Fruit fly (Drosophila melanogaster): ENCODE measurements around the gene CG12885.

Gene CG12885

dm6 chr3R:27554964-27555363 lies 34.3 kb downstream of the CG12885 start:
- no peak for TF ChIP-seq noc (tag; optimal IDR thresholded peaks at IDR 0.05)

DNA sequence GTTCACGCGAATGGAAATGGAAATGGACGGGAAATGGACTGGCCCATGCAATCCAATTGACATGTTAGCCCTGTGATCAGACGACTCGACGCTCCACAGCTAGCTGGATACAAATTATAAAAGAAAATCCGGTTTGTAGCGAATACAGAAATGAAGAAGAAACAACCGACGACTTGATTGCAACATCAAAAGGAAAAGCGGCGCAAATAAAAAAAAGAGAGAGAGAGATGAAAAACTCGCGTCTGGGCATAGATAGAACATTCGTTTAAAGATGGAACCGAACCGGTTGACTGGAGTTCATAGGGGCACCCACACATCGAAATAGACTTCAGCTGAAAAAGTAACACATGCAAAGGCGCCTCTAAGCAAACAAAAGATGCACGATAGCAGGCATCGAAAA lies 35.2 kb downstream of the CG12885 start:
- TF ChIP-seq noc (tag; optimal IDR thresholded peaks at IDR 0.05) = no peak

dm6 chr3R:27556466-27556865 lies 35.8 kb downstream of the CG12885 start:
- TF ChIP-seq noc (tag; optimal IDR thresholded peaks at IDR 0.05) = no peak

DNA sequence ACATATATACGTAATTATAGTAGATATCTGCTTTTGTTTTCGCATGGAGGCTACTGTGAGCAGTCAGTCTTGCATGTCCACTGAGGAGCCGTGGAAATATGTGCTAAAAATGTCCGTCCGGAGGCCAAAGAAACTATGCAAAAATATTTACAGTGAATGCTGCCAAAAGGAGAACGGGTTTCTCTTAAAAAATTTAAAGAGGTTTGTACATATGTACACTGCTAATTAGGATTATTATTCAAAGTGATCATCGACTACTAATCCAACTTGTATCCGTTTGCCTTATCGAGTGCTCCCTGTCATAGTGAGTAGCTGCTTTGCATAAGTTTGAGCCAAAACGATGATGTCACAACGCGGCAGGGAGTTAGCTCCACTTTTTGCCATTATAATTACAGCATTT lies 36.3 kb downstream of the CG12885 start:
- TF ChIP-seq noc (tag; optimal IDR thresholded peaks at IDR 0.05) = peak; percentile 89

DNA sequence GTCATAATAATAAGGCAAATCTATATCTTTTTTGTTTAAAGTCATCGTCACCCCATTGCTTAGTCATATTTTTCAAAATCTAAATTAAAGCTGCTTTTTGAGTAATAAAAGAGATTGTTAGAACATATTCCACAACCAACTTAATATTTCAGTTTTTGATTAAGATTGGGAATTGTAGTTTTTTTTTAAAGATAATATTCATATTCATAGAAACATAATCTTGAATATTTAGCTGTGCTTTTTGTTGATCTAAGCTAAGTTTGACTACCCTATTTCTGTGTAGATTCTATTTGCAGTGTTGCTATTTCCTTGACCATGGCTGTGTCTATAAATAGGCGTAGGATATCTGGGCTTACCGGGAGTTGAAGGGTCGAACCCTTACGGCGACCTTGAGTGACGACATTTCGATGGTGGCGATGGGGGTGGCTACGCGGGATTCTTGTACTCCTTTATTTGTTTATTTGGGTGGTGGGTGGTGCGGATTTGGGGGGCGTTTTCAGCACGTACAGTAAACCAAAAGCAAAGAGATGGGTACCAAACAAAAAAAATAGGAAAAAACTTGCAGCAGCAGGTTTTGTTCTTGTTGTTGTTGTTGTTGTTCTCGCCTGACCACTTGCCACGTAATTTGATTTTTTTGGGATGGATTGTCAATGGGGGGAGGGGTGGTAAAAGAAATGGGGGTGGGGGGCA lies 37.4 kb downstream of the CG12885 start:
- TF ChIP-seq noc (tag; optimal IDR thresholded peaks at IDR 0.05) = no peak

dm6 chr3R:27558660-27559319 lies 38.1 kb downstream of the CG12885 start, which contains the start of gene Klp98A:
Gene Klp98A (minus strand): TSS chr3R:27559145.
- TF ChIP-seq noc (tag; optimal IDR thresholded peaks at IDR 0.05) = no peak

dm6 chr3R:27561114-27561513 lies 40.4 kb downstream of the CG12885 start, which contains the start of gene CG5646:
Gene CG5646 (minus strand): TSS chr3R:27561319.
- TF ChIP-seq noc (tag; optimal IDR thresholded peaks at IDR 0.05) = no peak

dm6 chr3R:27568545-27568944 lies 47.9 kb downstream of the CG12885 start:
- no peak for TF ChIP-seq noc (tag; optimal IDR thresholded peaks at IDR 0.05)

DNA sequence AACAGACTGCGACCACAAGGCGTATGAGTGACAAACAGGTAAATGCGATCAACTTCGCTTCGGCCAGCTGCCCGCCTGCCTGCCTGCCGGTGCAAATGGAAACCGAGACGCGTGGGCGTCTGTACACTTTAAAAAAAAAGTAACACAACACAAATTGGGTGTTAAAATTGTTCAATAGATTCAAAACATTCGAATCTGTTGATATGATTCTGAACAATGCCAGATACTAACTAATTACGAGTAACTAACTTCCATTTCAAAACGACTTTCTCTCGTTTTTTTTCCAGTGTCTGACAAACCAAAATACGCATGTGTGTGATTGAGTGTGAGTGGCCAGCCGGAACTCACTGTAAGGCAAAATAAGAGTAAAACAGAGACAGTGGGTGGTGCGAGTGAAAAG lies 49.0 kb downstream of the CG12885 start:
- peak; percentile 93 for TF ChIP-seq noc (tag; optimal IDR thresholded peaks at IDR 0.05)

dm6 chr3R:27570692-27571091 lies 50.0 kb downstream of the CG12885 start:
- no peak for TF ChIP-seq noc (tag; optimal IDR thresholded peaks at IDR 0.05)

DNA sequence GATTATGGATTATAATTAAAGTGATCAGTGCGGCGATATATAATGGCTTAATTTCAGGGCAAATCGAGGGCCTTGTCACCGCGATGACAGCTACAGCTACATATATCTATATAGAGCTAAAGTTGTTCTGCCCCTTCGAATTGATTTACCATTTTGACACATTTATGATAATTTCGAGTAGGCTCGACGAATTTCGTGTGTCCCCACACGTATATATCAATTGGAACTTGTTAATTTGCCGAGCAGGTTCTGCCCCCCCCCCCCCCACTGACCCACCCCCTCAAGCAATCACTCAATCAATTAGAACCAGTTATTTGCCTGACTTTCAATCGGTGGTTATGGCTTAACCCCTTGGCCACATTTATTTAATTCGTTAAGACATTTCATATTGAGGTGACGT lies 58.8 kb downstream of the CG12885 start:
- no peak for TF ChIP-seq noc (tag; optimal IDR thresholded peaks at IDR 0.05)

- TF ChIP-seq noc (tag; optimal IDR thresholded peaks at IDR 0.05) = no peak
These were observed 59.8 kb downstream of the CG12885 start for dm6 chr3R:27580274-27581011.

DNA sequence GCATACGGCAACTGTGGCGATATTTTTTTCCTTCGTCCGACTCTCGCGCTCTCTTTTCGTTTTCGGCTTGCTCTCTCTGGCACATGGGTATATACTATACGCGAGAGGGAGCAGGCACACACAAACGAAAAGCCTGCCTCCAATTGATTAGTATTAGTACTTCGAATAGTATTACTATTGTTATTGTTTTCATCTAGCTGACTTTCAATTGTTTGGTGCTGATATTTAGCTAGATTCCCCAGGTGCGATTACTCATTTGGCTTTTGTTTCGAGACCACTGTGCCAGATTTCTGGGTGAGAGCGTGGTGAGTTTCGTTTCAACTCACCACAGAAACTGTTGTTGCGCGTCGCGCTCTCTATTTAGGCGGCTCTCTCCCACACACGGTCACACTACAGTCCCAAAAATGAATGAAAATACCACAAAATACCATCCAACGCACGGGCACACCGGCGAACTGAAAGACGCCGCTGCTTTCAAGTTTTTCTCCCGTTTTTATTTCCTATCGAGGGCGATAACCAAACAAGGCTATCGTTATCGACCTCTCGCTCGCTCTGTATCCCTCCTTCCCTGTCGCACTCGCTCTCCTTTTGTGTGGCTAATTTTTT lies 60.7 kb downstream of the CG12885 start:
- peak; percentile 73 for TF ChIP-seq noc (tag; optimal IDR thresholded peaks at IDR 0.05)

- peak; percentile 29 for TF ChIP-seq noc (tag; optimal IDR thresholded peaks at IDR 0.05)
These were observed 61.3 kb downstream of the CG12885 start, which contains the start of gene wdb for dm6 chr3R:27581890-27582487. Gene wdb (minus strand): TSS chr3R:27582241.

- no peak for TF ChIP-seq noc (tag; optimal IDR thresholded peaks at IDR 0.05)
These were observed 62.0 kb downstream of the CG12885 start, which contains the start of gene pins for dm6 chr3R:27582634-27583181. Gene pins (plus strand): TSS chr3R:27582840.

Measured in whole organism, larva.